Fruit fly (Drosophila melanogaster): ENCODE results near the gene CG7567.

CG7567 gene

dm6 chr3R:29540948-29541741 lies 46.8 kb downstream of the CG7567 start (continued):
- TF ChIP-seq CG15073 (GFP tag; optimal IDR thresholded peaks at IDR 0.05) (no peak), sens (GFP tag) (peak; percentile 94), wek (GFP tag; optimal IDR thresholded peaks at IDR 0.05) (no peak), CG15011 (GFP tag; optimal IDR thresholded peaks at IDR 0.05) (no peak), CG11093 (GFP tag; IDR thresholded peaks at IDR 0.05) (no peak), Nf-YB (GFP tag; optimal IDR thresholded peaks at IDR 0.05) (no peak), CG2116 (GFP tag; optimal IDR thresholded peaks at IDR 0.05) (no peak), kah (GFP tag; optimal IDR thresholded peaks at IDR 0.05) (no peak), pfk (GFP tag; optimal IDR thresholded peaks at IDR 0.05) (no peak), NFAT (GFP tag; IDR thresholded peaks at IDR 0.05) (no peak), CG8924 (tag; optimal IDR thresholded peaks at IDR 0.05) (peak; percentile 41), cg (GFP tag; optimal IDR thresholded peaks at IDR 0.05) (peak; percentile 51), CG8388 (GFP tag; optimal IDR thresholded peaks at IDR 0.05) (peak; percentile 15), knrl (GFP tag; IDR thresholded peaks at IDR 0.05; ENCODE audit: partially characterized antibody) (no peak), gsb (GFP tag; IDR thresholded peaks at IDR 0.05) (no peak), CG8281 (tag; optimal IDR thresholded peaks at IDR 0.05) (no peak), al (GFP tag; IDR thresholded peaks at IDR 0.05) (no peak), eyg (GFP tag; optimal IDR thresholded peaks at IDR 0.05) (no peak), B-H2 (GFP tag; optimal IDR thresholded peaks at IDR 0.05) (no peak), tin (GFP tag; optimal IDR thresholded peaks at IDR 0.05) (no peak), CG17328 (GFP tag; IDR thresholded peaks at IDR 0.05) (0 out of 2 replicates have a peak, but pooled peaks have one; percentile 26), nmo (GFP tag; optimal IDR thresholded peaks at IDR 0.05) (peak; percentile 20), CG1024 (GFP tag; IDR thresholded peaks at IDR 0.05) (no peak), Dref (GFP tag; IDR thresholded peaks at IDR 0.05) (no peak), NC2β (GFP tag; optimal IDR thresholded peaks at IDR 0.05) (no peak), CG1603 (tag; optimal IDR thresholded peaks at IDR 0.05) (peak; percentile 4), Ets65A (GFP tag) (no peak), Hey (tag; optimal IDR thresholded peaks at IDR 0.05) (no peak), fd96Cb (tag; optimal IDR thresholded peaks at IDR 0.05) (peak; percentile 15), z (GFP tag; IDR thresholded peaks at IDR 0.05) (no peak), CG6272 (GFP tag; IDR thresholded peaks at IDR 0.05) (no peak), CG32772 (GFP tag; IDR thresholded peaks at IDR 0.05) (no peak), Hr78 (GFP tag; optimal IDR thresholded peaks at IDR 0.05) (no peak), mam (GFP tag; optimal IDR thresholded peaks at IDR 0.05) (no peak), zfh1 (GFP tag; IDR thresholded peaks at IDR 0.05) (0 out of 3 replicates have a peak, but pooled peaks have one; percentile 42), Gsc (GFP tag; IDR thresholded peaks at IDR 0.05) (no peak), CG4820 (GFP tag; optimal IDR thresholded peaks at IDR 0.05) (no peak), Chrac-16 (GFP tag; optimal IDR thresholded peaks at IDR 0.05) (peak; percentile 16), Xrp1 (GFP tag; IDR thresholded peaks at IDR 0.05) (peak; percentile 62; the same call in 1 of the 2 replicates), chif (GFP tag; optimal IDR thresholded peaks at IDR 0.05) (peak in 1 of 2 experiments; percentile 17), CG9727 (GFP tag; optimal IDR thresholded peaks at IDR 0.05) (peak; percentile 71), CG31224 (GFP tag; IDR thresholded peaks at IDR 0.05) (no peak), cas (GFP tag; IDR thresholded peaks at IDR 0.05) (no peak), CG7839 (tag; optimal IDR thresholded peaks at IDR 0.05) (peak; percentile 30), ci (GFP tag; IDR thresholded peaks at IDR 0.05) (no peak), row (GFP tag; IDR thresholded peaks at IDR 0.05) (peak; percentile 47; the same call in 2 of the 3 replicates), D (optimal IDR thresholded peaks at IDR 0.05) (no peak), D (GFP tag; optimal IDR thresholded peaks at IDR 0.05) (peak; percentile 41), sug (tag; optimal IDR thresholded peaks at IDR 0.05) (no peak), CG17186 (GFP tag; optimal IDR thresholded peaks at IDR 0.05) (no peak)
